Worm (Caenorhabditis elegans) whole organism, L2 larva: ENCODE measurements around the gene srw-16.

Experiments used
- fos-1 ChIP-seq: fragments of 150-350 bp; optimal IDR thresholded peaks from 2 replicates; lab custom pipeline; 2014; ENCODE audit warnings: missing biosample characterization, missing genetic modification characterization
- lin-11 ChIP-seq: fragments of 150-350 bp; sonication (generic microtip); optimal IDR thresholded peaks from 2 replicates; lab custom pipeline; 2014; ENCODE audit warnings: missing biosample characterization, missing genetic modification characterization, inconsistent platforms, mixed read lengths
- nhr-237 ChIP-seq: fragments of 150-350 bp; optimal IDR thresholded peaks from 2 replicates; lab custom pipeline; 2014; ENCODE audit warnings: missing biosample characterization, missing genetic modification characterization
- nhr-6 ChIP-seq: fragments of 150-350 bp; optimal IDR thresholded peaks from 2 replicates; lab custom pipeline; 2014; ENCODE audit warnings: missing biosample characterization, missing genetic modification characterization
- snpc-4 ChIP-seq: fragments of 150-350 bp; optimal IDR thresholded peaks from 2 replicates; lab custom pipeline; 2014; ENCODE audit warnings: missing biosample characterization, missing genetic modification characterization

DNA sequence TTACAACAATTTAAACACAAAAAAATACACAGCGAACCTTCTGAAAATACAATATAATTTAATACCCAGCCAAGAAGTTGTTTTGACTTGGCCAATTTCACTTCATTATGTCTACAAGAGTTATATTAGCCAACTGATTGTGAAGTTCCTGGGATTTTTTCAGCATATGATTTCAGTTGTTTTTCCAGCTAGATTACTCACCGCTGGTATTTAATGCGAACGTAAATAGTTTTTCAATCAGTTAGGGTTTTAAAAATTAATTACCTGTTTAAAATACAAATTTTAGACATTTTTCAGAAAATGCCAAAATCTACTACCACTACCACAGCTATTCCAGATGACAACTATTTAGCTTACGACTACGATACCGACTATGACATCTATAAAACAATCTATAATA, 49.0 kb downstream of the srw-16 start, which contains the start of gene srw-14:
- TF ChIP-seq fos-1 (tag; lab: Kevin White, UChicago), result no peak
- TF ChIP-seq snpc-4, result no peak
- no peak for TF ChIP-seq nhr-237 (tag; lab: Kevin White, UChicago)
- TF ChIP-seq nhr-6 (tag; lab: Kevin White, UChicago), result no peak
- no peak for TF ChIP-seq lin-11 (tag; lab: Kevin White, UChicago)
